Fruit fly (Drosophila melanogaster) whole organism: ENCODE measurements around the gene side-VI.

Experiments used
- CG8478 ChIP-seq: fragments of >200 bp; optimal IDR thresholded peaks from 2 replicates; lab custom pipeline; 2018; ENCODE audit warnings: inconsistent platforms
- Dll ChIP-seq: fragments of >200 bp; optimal IDR thresholded peaks from 2 replicates; lab custom pipeline; 2017
- EcR ChIP-seq, 2 experiments: fragments of >200 bp; optimal IDR thresholded peaks; 2 replicates each; lab custom pipeline; 2017; ENCODE audit warnings: missing biosample characterization in 2 of 2, missing genetic modification characterization in 2 of 2, missing genetic modification reagents in 2 of 2
- pan ChIP-seq: fragments of >200 bp; optimal IDR thresholded peaks from 2 replicates; lab custom pipeline; 2017
- psq ChIP-seq: fragments of >200 bp; optimal IDR thresholded peaks from 2 replicates; lab custom pipeline; 2017
- usp ChIP-seq: fragments of >200 bp; optimal IDR thresholded peaks from 2 replicates; lab custom pipeline; 2017; ENCODE audit warnings: missing biosample characterization, missing genetic modification characterization, mixed read lengths

side-VI gene

dm6 chr3R:10972139-10972538, at the start of gene side-VI:
Gene side-VI (plus strand): TSS chr3R:10972381.
- TF ChIP-seq pan = no peak
- no peak for TF ChIP-seq psq
- no peak for TF ChIP-seq CG8478 (lab: Kevin White, UChicago)
- no peak for TF ChIP-seq usp (GFP tag; lab: Kevin White, UChicago)
- TF ChIP-seq Dll (lab: Kevin White, UChicago) = no peak
- TF ChIP-seq EcR (GFP tag; optimal IDR thresholded peaks at IDR 0.05; lab: Kevin White, UChicago) = no peak

- no peak for TF ChIP-seq usp (GFP tag; lab: Kevin White, UChicago)
- no peak for TF ChIP-seq pan
- TF ChIP-seq EcR (GFP tag; optimal IDR thresholded peaks at IDR 0.05; lab: Kevin White, UChicago) = no peak
- TF ChIP-seq psq = no peak
- no peak for TF ChIP-seq Dll (lab: Kevin White, UChicago)
- TF ChIP-seq CG8478 (lab: Kevin White, UChicago) = no peak
Observed at dm6 chr3R:10949984-10950383, 22.2 kb upstream of the side-VI start, which contains the start of gene Tengl4. Gene Tengl4 (plus strand): TSS chr3R:10950284.

- TF ChIP-seq EcR (GFP tag; optimal IDR thresholded peaks at IDR 0.05; lab: Kevin White, UChicago) = no peak
- TF ChIP-seq Dll (lab: Kevin White, UChicago) = no peak
- TF ChIP-seq CG8478 (lab: Kevin White, UChicago) = no peak
Observed at dm6 chr3R:10957630-10958029, 14.6 kb upstream of the side-VI start.

- TF ChIP-seq psq = no peak
- TF ChIP-seq EcR (GFP tag; optimal IDR thresholded peaks at IDR 0.05; lab: Kevin White, UChicago) = no peak
- no peak for TF ChIP-seq CG8478 (lab: Kevin White, UChicago)
- no peak for TF ChIP-seq usp (GFP tag; lab: Kevin White, UChicago)
- TF ChIP-seq Dll (lab: Kevin White, UChicago) = no peak
- no peak for TF ChIP-seq pan
Observed at dm6 chr3R:11024715-11025114, 52.5 kb downstream of the side-VI start.

- no peak for TF ChIP-seq psq
- TF ChIP-seq pan = no peak
- no peak for TF ChIP-seq usp (GFP tag; lab: Kevin White, UChicago)
- no peak for TF ChIP-seq CG8478 (lab: Kevin White, UChicago)
- no peak for TF ChIP-seq Dll (lab: Kevin White, UChicago)
- no peak for TF ChIP-seq EcR (GFP tag; optimal IDR thresholded peaks at IDR 0.05; lab: Kevin White, UChicago)
Observed at dm6 chr3R:11047723-11048122, 75.5 kb downstream of the side-VI start.

- TF ChIP-seq CG8478 (lab: Kevin White, UChicago) (no peak), usp (GFP tag; lab: Kevin White, UChicago) (no peak), EcR (GFP tag; optimal IDR thresholded peaks at IDR 0.05; lab: Kevin White, UChicago) (no peak)
Observed at dm6 chr3R:11081701-11082100, 109.5 kb downstream of the side-VI start.

dm6 chr3R:11088120-11088519, 115.9 kb downstream of the side-VI start, which contains the start of gene CG43449:
Gene CG43449 (plus strand): TSS chr3R:11088420.
- no peak for TF ChIP-seq Dll (lab: Kevin White, UChicago)
- TF ChIP-seq EcR (GFP tag; optimal IDR thresholded peaks at IDR 0.05; lab: Kevin White, UChicago) = no peak
- TF ChIP-seq psq = no peak
- TF ChIP-seq CG8478 (lab: Kevin White, UChicago) = no peak
- no peak for TF ChIP-seq usp (GFP tag; lab: Kevin White, UChicago)
- no peak for TF ChIP-seq pan
